Worm (Caenorhabditis elegans): ENCODE data around the gene gly-8.

Gene gly-8

ce11 chrIII:11607870-11608269 lies 17.2 kb upstream of the gly-8 start, which contains the start of gene Y66D12A.1:
Y66D12A.1 (plus strand) TSS chrIII:11608170.
- TF ChIP-seq ztf-28 (GFP tag; IDR thresholded peaks at IDR 0.05) (no peak), hsf-1 (GFP tag; IDR thresholded peaks at IDR 0.05) (no peak), dox-1 (GFP tag; IDR thresholded peaks at IDR 0.05) (no peak), nhr-179 (tag; optimal IDR thresholded peaks at IDR 0.05) (no peak), lin-54 (GFP tag; optimal IDR thresholded peaks at IDR 0.05) (no peak), akir-1 (GFP tag; optimal IDR thresholded peaks at IDR 0.05) (no peak), B0035.1 (tag; optimal IDR thresholded peaks at IDR 0.05) (no peak), rpc-1 (optimal IDR thresholded peaks at IDR 0.05) (no peak), rpc-1 (tag; optimal IDR thresholded peaks at IDR 0.05) (no peak)

- TF ChIP-seq ztf-25 (GFP tag; IDR thresholded peaks at IDR 0.05): peak; percentile 55; the same call in 1 of the 2 replicates
- TF ChIP-seq lin-26 (GFP tag; IDR thresholded peaks at IDR 0.05): peak; percentile 83
- TF ChIP-seq rpc-1 (optimal IDR thresholded peaks at IDR 0.05): peak; percentile 19
- peak; percentile 64 for TF ChIP-seq rpc-1 (tag; optimal IDR thresholded peaks at IDR 0.05)
- TF ChIP-seq madf-6 (GFP tag; IDR thresholded peaks at IDR 0.05): peak; percentile 51
- peak; percentile 73; the same call in 1 of the 2 replicates for TF ChIP-seq egl-44 (GFP tag; IDR thresholded peaks at IDR 0.05)
- TF ChIP-seq D2030.7 (GFP tag; IDR thresholded peaks at IDR 0.05): peak; percentile 49; the same call in 1 of the 2 replicates
- peak; percentile 72 for TF ChIP-seq tbp1 (GFP tag; optimal IDR thresholded peaks at IDR 0.05)
- 0 out of 2 replicates have a peak, but pooled peaks have one; percentile 40 for TF ChIP-seq nfyb-1 (GFP tag; IDR thresholded peaks at IDR 0.05)
- peak; percentile 43 for TF ChIP-seq B0261.1 (tag; optimal IDR thresholded peaks at IDR 0.05)
- 0 out of 2 replicates have a peak, but pooled peaks have one; percentile 43 for TF ChIP-seq Y95B8A.8 (GFP tag; IDR thresholded peaks at IDR 0.05)
- TF ChIP-seq madf-3 (GFP tag; IDR thresholded peaks at IDR 0.05): 0 out of 2 replicates have a peak, but pooled peaks have one; percentile 4
- 0 out of 2 replicates have a peak, but pooled peaks have one; percentile 13 for TF ChIP-seq ceh-100 (GFP tag; IDR thresholded peaks at IDR 0.05)
- 0 out of 2 replicates have a peak, but pooled peaks have one; percentile 31 for TF ChIP-seq nhr-120 (GFP tag; IDR thresholded peaks at IDR 0.05)
- peak; percentile 33; the same call in 1 of the 2 replicates for TF ChIP-seq hmg-1.2 (GFP tag; IDR thresholded peaks at IDR 0.05)
These were observed 16.1 kb upstream of the gly-8 start for ce11 chrIII:11608970-11609369.

- TF ChIP-seq nhr-80 (tag; optimal IDR thresholded peaks at IDR 0.05) (no peak), hmg-1.2 (GFP tag; IDR thresholded peaks at IDR 0.05) (peak; percentile 63)
These were observed 15.5 kb upstream of the gly-8 start, which contains the start of gene Y66D12A.30 for ce11 chrIII:11609568-11609967. Y66D12A.30 (plus strand) TSS chrIII:11609868.

ce11 chrIII:11611618-11612247 lies 13.3 kb upstream of the gly-8 start:
- TF ChIP-seq lin-35 (GFP tag; optimal IDR thresholded peaks at IDR 0.05) (no peak), unc-130 (GFP tag; optimal IDR thresholded peaks at IDR 0.05) (no peak), nhr-80 (tag; optimal IDR thresholded peaks at IDR 0.05) (no peak), ama-1 (optimal IDR thresholded peaks at IDR 0.05) (no peak), ama-1 (GFP tag; optimal IDR thresholded peaks at IDR 0.05) (no peak), lir-1 (GFP tag; conservative IDR thresholded peaks at IDR 0.05) (no peak), F37B4.10 (GFP tag; IDR thresholded peaks at IDR 0.05) (0 out of 2 replicates have a peak, but pooled peaks have one; percentile 20), ceh-79 (tag; optimal IDR thresholded peaks at IDR 0.05) (no peak), F33H1.4 (GFP tag; IDR thresholded peaks at IDR 0.05) (no peak), akir-1 (GFP tag; optimal IDR thresholded peaks at IDR 0.05) (no peak), nhr-90 (tag; optimal IDR thresholded peaks at IDR 0.05) (no peak), B0035.1 (tag; optimal IDR thresholded peaks at IDR 0.05) (no peak), ceh-91 (GFP tag; IDR thresholded peaks at IDR 0.05) (no peak), zfh-2 (GFP tag; conservative IDR thresholded peaks at IDR 0.05) (peak; percentile 90), fkh-3 (tag; optimal IDR thresholded peaks at IDR 0.05) (no peak), ceh-27 (GFP tag; optimal IDR thresholded peaks at IDR 0.05) (no peak), ceh-40 (GFP tag; IDR thresholded peaks at IDR 0.05) (no peak), egrh-3 (GFP tag; IDR thresholded peaks at IDR 0.05) (peak; percentile 99), mcd-1 (GFP tag; IDR thresholded peaks at IDR 0.05) (peak; percentile 54; the same call in 1 of the 2 replicates), dpl-1 (GFP tag; optimal IDR thresholded peaks at IDR 0.05) (no peak), dpff-1 (tag; optimal IDR thresholded peaks at IDR 0.05) (no peak), T26A5.8 (tag; optimal IDR thresholded peaks at IDR 0.05) (no peak), bed-1 (GFP tag; IDR thresholded peaks at IDR 0.05) (no peak), bed-2 (GFP tag; IDR thresholded peaks at IDR 0.05) (0 out of 2 replicates have a peak, but pooled peaks have one; percentile 28), ztf-26 (tag; optimal IDR thresholded peaks at IDR 0.05) (no peak)

All from whole organism, young adult.